Fruit fly (Drosophila melanogaster): ENCODE results near the gene Rbf.

The Rbf gene

DNA sequence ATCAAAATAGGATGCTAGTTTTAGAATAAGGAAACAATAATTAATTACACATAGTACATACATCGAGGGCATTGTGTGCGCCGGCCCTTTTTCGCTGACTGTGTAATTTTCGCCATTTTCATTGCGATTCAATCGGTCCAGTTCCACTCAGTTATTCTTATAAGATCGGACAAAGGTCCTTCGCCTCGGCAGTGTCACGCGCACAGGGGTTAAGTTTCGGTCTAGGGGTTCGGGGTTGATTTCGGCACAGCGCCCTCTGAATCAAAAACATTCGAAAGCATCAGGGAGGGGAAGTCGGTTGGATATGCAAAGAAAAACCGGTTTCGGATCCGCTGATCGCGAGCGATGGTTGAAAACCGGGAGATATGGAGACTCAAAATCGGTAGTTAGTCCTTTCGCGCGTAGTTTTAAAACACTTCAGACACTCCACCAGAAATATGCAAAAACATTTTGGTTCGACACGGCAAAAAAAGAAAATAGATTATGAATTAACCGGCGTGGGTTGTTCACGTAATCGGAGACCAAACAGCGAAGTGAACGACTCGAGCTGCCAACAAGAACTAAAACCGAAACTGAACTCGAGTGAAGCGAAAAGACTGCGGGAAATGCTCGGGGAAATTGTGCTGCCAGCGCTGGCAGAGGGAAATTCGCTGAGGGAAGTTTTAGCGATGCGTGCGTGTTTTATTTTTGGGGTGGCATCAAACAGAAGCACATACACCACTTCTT, 34.8 kb upstream of the Rbf start:
- no peak for TF ChIP-seq spab (GFP tag; optimal IDR thresholded peaks at IDR 0.05)
- TF ChIP-seq CG11762 (GFP tag; optimal IDR thresholded peaks at IDR 0.05; ENCODE audit: insufficient read depth), result no peak
- TF ChIP-seq CG31627 (GFP tag; optimal IDR thresholded peaks at IDR 0.05), result no peak
- TF ChIP-seq Met (GFP tag; optimal IDR thresholded peaks at IDR 0.05), result no peak
- TF ChIP-seq Hr38 (GFP tag; optimal IDR thresholded peaks at IDR 0.05), result no peak
- TF ChIP-seq CG7368 (GFP tag; optimal IDR thresholded peaks at IDR 0.05), result no peak
- TF ChIP-seq Gug (GFP tag; IDR thresholded peaks at IDR 0.05), result no peak
- TF ChIP-seq CG9139 (GFP tag; optimal IDR thresholded peaks at IDR 0.05), result no peak
- no peak for TF ChIP-seq dsx (GFP tag; optimal IDR thresholded peaks at IDR 0.05; ENCODE audit: poor library complexity, severe bottlenecking)

- no peak for TF ChIP-seq topi (GFP tag; optimal IDR thresholded peaks at IDR 0.05)
- no peak for TF ChIP-seq CG9139 (GFP tag; optimal IDR thresholded peaks at IDR 0.05)
- TF ChIP-seq CG6808 (GFP tag; optimal IDR thresholded peaks at IDR 0.05), result no peak
- TF ChIP-seq Eip75B (GFP tag; optimal IDR thresholded peaks at IDR 0.05), result no peak
- TF ChIP-seq CG6276 (GFP tag; optimal IDR thresholded peaks at IDR 0.05), result no peak
- no peak for TF ChIP-seq fd59A (GFP tag; optimal IDR thresholded peaks at IDR 0.05)
- no peak for TF ChIP-seq CG31627 (GFP tag; optimal IDR thresholded peaks at IDR 0.05)
- TF ChIP-seq spab (GFP tag; optimal IDR thresholded peaks at IDR 0.05), result no peak
- no peak for TF ChIP-seq CG3919 (GFP tag; optimal IDR thresholded peaks at IDR 0.05)
- TF ChIP-seq acj6 (GFP tag; optimal IDR thresholded peaks at IDR 0.05), result no peak
- TF ChIP-seq net (GFP tag; optimal IDR thresholded peaks at IDR 0.05), result no peak
- TF ChIP-seq achi (GFP tag; optimal IDR thresholded peaks at IDR 0.05), result no peak
- no peak for TF ChIP-seq CG10631 (GFP tag; optimal IDR thresholded peaks at IDR 0.05)
- TF ChIP-seq salr (GFP tag; optimal IDR thresholded peaks at IDR 0.05), result no peak
- no peak for TF ChIP-seq fkh (GFP tag; optimal IDR thresholded peaks at IDR 0.05)
Observed at dm6 chrX:824961-825360, 23.7 kb upstream of the Rbf start.

dm6 chrX:805907-806306, 4.6 kb upstream of the Rbf start, which contains the start of gene Sec22:
TSS of gene Sec22 (plus strand) at chrX:806076.
- TF ChIP-seq ss (GFP tag; optimal IDR thresholded peaks at IDR 0.05) (peak in 1 of 2 experiments; percentile 36), fkh (GFP tag; optimal IDR thresholded peaks at IDR 0.05) (no peak), Eip78C (GFP tag) (peak; percentile 45), Hr39 (GFP tag; optimal IDR thresholded peaks at IDR 0.05) (no peak), cyc (GFP tag; optimal IDR thresholded peaks at IDR 0.05) (peak; percentile 3), Lpt (GFP tag; optimal IDR thresholded peaks at IDR 0.05) (no peak), dsx (GFP tag; optimal IDR thresholded peaks at IDR 0.05; ENCODE audit: poor library complexity, severe bottlenecking) (peak; percentile 26), CG11294 (GFP tag; IDR thresholded peaks at IDR 0.05) (no peak), lz (GFP tag; optimal IDR thresholded peaks at IDR 0.05) (peak; percentile 11)

dm6 chrX:804821-805220, 3.5 kb upstream of the Rbf start, which contains the start of gene CG13358:
TSS of gene CG13358 (minus strand) at chrX:804921.
- TF ChIP-seq net (GFP tag; optimal IDR thresholded peaks at IDR 0.05) (no peak), CG8119 (GFP tag; IDR thresholded peaks at IDR 0.05) (0 out of 3 replicates have a peak, but pooled peaks have one; percentile 14), Eip78C (GFP tag) (peak; percentile 19), CG32006 (GFP tag; optimal IDR thresholded peaks at IDR 0.05) (peak; percentile 26), Sox15 (GFP tag; optimal IDR thresholded peaks at IDR 0.05) (no peak), fd85E (GFP tag; optimal IDR thresholded peaks at IDR 0.05) (no peak)

- TF ChIP-seq cyc (GFP tag; optimal IDR thresholded peaks at IDR 0.05) (no peak), CG16779 (tag; optimal IDR thresholded peaks at IDR 0.05) (no peak), Hr39 (GFP tag; optimal IDR thresholded peaks at IDR 0.05) (no peak), CG34406 (GFP tag; optimal IDR thresholded peaks at IDR 0.05) (no peak), fd85E (GFP tag; optimal IDR thresholded peaks at IDR 0.05) (no peak), eg (GFP tag; IDR thresholded peaks at IDR 0.05) (no peak), Gug (GFP tag; IDR thresholded peaks at IDR 0.05) (no peak), svp (GFP tag) (no peak), CG15336 (GFP tag; IDR thresholded peaks at IDR 0.05) (no peak)
Observed at dm6 chrX:803370-803769, 2.1 kb upstream of the Rbf start, which contains the start of gene CG13359. TSS of gene CG13359 (minus strand) at chrX:803470.
